Fruit fly (Drosophila melanogaster) whole organism, prepupa: Measurements from ENCODE around the gene Drsl1.

Source experiments
- Blimp-1 ChIP-seq: fragments of 200-800 bp; sonication (Bioruptor generic); optimal IDR thresholded peaks from 3 replicates; lab custom pipeline; 2017; ENCODE audit warnings: missing biosample characterization, missing genetic modification characterization, mild to moderate bottlenecking, moderate library complexity, missing genetic modification reagents
- CG10631 ChIP-seq: fragments of 200-800 bp; sonication (Bioruptor generic); optimal IDR thresholded peaks from 2 replicates; lab custom pipeline; 2016; ENCODE audit warnings: missing biosample characterization, missing genetic modification characterization
- CG10669 ChIP-seq: fragments of 200-800 bp; sonication (Bioruptor generic); optimal IDR thresholded peaks from 3 replicates; lab custom pipeline; 2018; ENCODE audit warnings: missing biosample characterization, mild to moderate bottlenecking, missing genetic modification characterization, moderate library complexity
- CG11294 ChIP-seq: fragments of 200-800 bp; sonication (Bioruptor generic); IDR thresholded peaks from 2 replicates; pipeline ENCODE4 v1.3.6; 2022; ENCODE audit warnings: missing biosample characterization, missing genetic modification characterization
- CG11762 ChIP-seq: fragments of 200-800 bp; sonication (Bioruptor generic); optimal IDR thresholded peaks from 3 replicates; lab custom pipeline; 2016; ENCODE audit warnings: missing biosample characterization, missing genetic modification characterization; ENCODE audit not compliant: insufficient read depth
- CG15336 ChIP-seq: fragments of 200-800 bp; sonication (Bioruptor generic); IDR thresholded peaks from 2 replicates; pipeline ENCODE4 v1.3.6; 2022; ENCODE audit warnings: missing biosample characterization, missing genetic modification characterization
- CG1621 ChIP-seq: fragments of 200-800 bp; sonication (Bioruptor generic); optimal IDR thresholded peaks from 3 replicates; lab custom pipeline; 2018; ENCODE audit warnings: missing biosample characterization, mild to moderate bottlenecking, missing genetic modification characterization
- CG16779 ChIP-seq: fragments of 200-800 bp; sonication (Bioruptor generic); optimal IDR thresholded peaks from 3 replicates; lab custom pipeline; 2017; ENCODE audit warnings: missing biosample characterization, mild to moderate bottlenecking, missing genetic modification characterization
- CG34406 ChIP-seq: fragments of 200-800 bp; sonication (Bioruptor generic); optimal IDR thresholded peaks from 3 replicates; lab custom pipeline; 2016; ENCODE audit warnings: missing biosample characterization, missing genetic modification characterization
- CG4318 ChIP-seq: fragments of 200-800 bp; sonication (Bioruptor generic); optimal IDR thresholded peaks from 3 replicates; lab custom pipeline; 2017; ENCODE audit warnings: missing biosample characterization, mild to moderate bottlenecking, missing genetic modification characterization
- CG6163 ChIP-seq: fragments of 200-800 bp; sonication (Bioruptor generic); IDR thresholded peaks from 3 replicates; pipeline ENCODE4 v1.3.6; 2022; ENCODE audit warnings: missing biosample characterization, missing genetic modification characterization
- CG6808 ChIP-seq: fragments of 200-800 bp; sonication (Bioruptor generic); optimal IDR thresholded peaks from 3 replicates; lab custom pipeline; 2017; ENCODE audit warnings: missing biosample characterization, missing genetic modification characterization, mild to moderate bottlenecking, moderate library complexity, missing genetic modification reagents
- CG6854 ChIP-seq: fragments of 200-800 bp; sonication (Bioruptor generic); optimal IDR thresholded peaks from 2 replicates; lab custom pipeline; 2017; ENCODE audit warnings: missing biosample characterization, mild to moderate bottlenecking, missing genetic modification characterization
- CG7368 ChIP-seq: fragments of 200-800 bp; sonication (Bioruptor generic); optimal IDR thresholded peaks from 3 replicates; lab custom pipeline; 2016; ENCODE audit warnings: missing biosample characterization, missing genetic modification characterization
- CG8119 ChIP-seq: fragments of 200-800 bp; sonication (Bioruptor generic); IDR thresholded peaks from 3 replicates; pipeline ENCODE4 v1.3.6; 2022; ENCODE audit warnings: missing biosample characterization, missing genetic modification characterization
- CG8319 ChIP-seq: fragments of 200-800 bp; sonication (Bioruptor generic); optimal IDR thresholded peaks from 3 replicates; lab custom pipeline; 2016; ENCODE audit warnings: missing biosample characterization, missing genetic modification characterization
- CG8632 ChIP-seq: fragments of 200-800 bp; sonication (Bioruptor generic); optimal IDR thresholded peaks from 3 replicates; lab custom pipeline; 2016; ENCODE audit warnings: missing biosample characterization, missing genetic modification characterization
- CG9139 ChIP-seq: fragments of 200-800 bp; sonication (Bioruptor generic); optimal IDR thresholded peaks from 3 replicates; lab custom pipeline; 2017; ENCODE audit warnings: missing biosample characterization, mild to moderate bottlenecking, missing genetic modification characterization
- Eip75B ChIP-seq: fragments of 200-800 bp; sonication (Bioruptor generic); optimal IDR thresholded peaks from 3 replicates; lab custom pipeline; 2016; ENCODE audit warnings: missing biosample characterization, missing genetic modification characterization
- Eip78C ChIP-seq: fragments of 200-800 bp; sonication (Bioruptor generic); peaks from one replicate; lab custom pipeline; 2016; ENCODE audit warnings: missing biosample characterization, missing genetic modification characterization
- Eip93F ChIP-seq: fragments of 200-800 bp; sonication (Bioruptor generic); optimal IDR thresholded peaks from 2 replicates; lab custom pipeline; 2016; ENCODE audit warnings: missing biosample characterization, mild to moderate bottlenecking, missing genetic modification characterization
- Ets21C ChIP-seq: fragments of 200-800 bp; sonication (Bioruptor generic); optimal IDR thresholded peaks from 3 replicates; lab custom pipeline; 2016; ENCODE audit warnings: missing biosample characterization, missing genetic modification characterization
- Ets96B ChIP-seq: fragments of 200-800 bp; optimal IDR thresholded peaks from 2 replicates; lab custom pipeline; 2019; ENCODE audit warnings: missing biosample characterization, mild to moderate bottlenecking, missing genetic modification characterization, moderate library complexity
- Gug ChIP-seq: fragments of 200-800 bp; sonication (Bioruptor generic); IDR thresholded peaks from 2 replicates; pipeline ENCODE4 v1.3.6; 2022; ENCODE audit warnings: missing biosample characterization, missing genetic modification characterization
- Hr38 ChIP-seq: sonication (Bioruptor generic); optimal IDR thresholded peaks from 2 replicates; lab custom pipeline; 2016; ENCODE audit warnings: missing biosample characterization, missing genetic modification characterization
- Hr39 ChIP-seq: fragments of 200-800 bp; sonication (Bioruptor generic); optimal IDR thresholded peaks from 2 replicates; lab custom pipeline; 2016; ENCODE audit warnings: missing biosample characterization, missing genetic modification characterization
- Hr4 ChIP-seq: fragments of 200-800 bp; sonication (Bioruptor generic); optimal IDR thresholded peaks from 3 replicates; lab custom pipeline; 2016; ENCODE audit warnings: missing biosample characterization, missing genetic modification characterization
- Met ChIP-seq: fragments of 200-800 bp; sonication (Bioruptor generic); optimal IDR thresholded peaks from 3 replicates; lab custom pipeline; 2016; ENCODE audit warnings: missing biosample characterization, missing genetic modification characterization
- OdsH ChIP-seq: fragments of 200-800 bp; sonication (Bioruptor generic); optimal IDR thresholded peaks from 3 replicates; lab custom pipeline; 2016; ENCODE audit warnings: missing biosample characterization, missing genetic modification characterization
- Smox ChIP-seq: fragments of 200-800 bp; sonication (Bioruptor generic); optimal IDR thresholded peaks from 3 replicates; lab custom pipeline; 2016; ENCODE audit warnings: missing biosample characterization, missing genetic modification characterization
- Sox14 ChIP-seq: fragments of 200-800 bp; sonication (Bioruptor generic); optimal IDR thresholded peaks from 3 replicates; lab custom pipeline; 2016; ENCODE audit warnings: missing biosample characterization, missing genetic modification characterization
- Sox15 ChIP-seq: fragments of 200-800 bp; sonication (Bioruptor generic); optimal IDR thresholded peaks from 3 replicates; lab custom pipeline; 2016; ENCODE audit warnings: missing biosample characterization, missing genetic modification characterization
- acj6 ChIP-seq: fragments of 200-800 bp; sonication (Bioruptor generic); optimal IDR thresholded peaks from 3 replicates; lab custom pipeline; 2016; ENCODE audit warnings: missing biosample characterization, missing genetic modification characterization
- cyc ChIP-seq: fragments of 200-800 bp; sonication (Bioruptor generic); optimal IDR thresholded peaks from 3 replicates; lab custom pipeline; 2016; ENCODE audit warnings: missing biosample characterization, missing genetic modification characterization
- dac ChIP-seq: fragments of 200-800 bp; sonication (Bioruptor generic); optimal IDR thresholded peaks from 2 replicates; lab custom pipeline; 2017; ENCODE audit warnings: missing biosample characterization, mild to moderate bottlenecking, missing genetic modification characterization
- eg ChIP-seq: fragments of 200-800 bp; sonication (Bioruptor generic); IDR thresholded peaks from 3 replicates; pipeline ENCODE4 v1.3.6; 2022; ENCODE audit warnings: missing biosample characterization, missing genetic modification characterization
- fd85E ChIP-seq: fragments of 200-800 bp; sonication (Bioruptor generic); optimal IDR thresholded peaks from 3 replicates; lab custom pipeline; 2016; ENCODE audit warnings: missing biosample characterization, missing genetic modification characterization
- fkh ChIP-seq: fragments of 200-800 bp; sonication (Bioruptor generic); optimal IDR thresholded peaks from 3 replicates; lab custom pipeline; 2017; ENCODE audit warnings: missing biosample characterization, mild to moderate bottlenecking, missing genetic modification characterization, moderate library complexity
- lz ChIP-seq: fragments of 200-800 bp; sonication (Bioruptor generic); optimal IDR thresholded peaks from 3 replicates; lab custom pipeline; 2016; ENCODE audit warnings: missing biosample characterization, missing genetic modification characterization
- net ChIP-seq: fragments of 200-800 bp; sonication (Bioruptor generic); optimal IDR thresholded peaks from 3 replicates; lab custom pipeline; 2016; ENCODE audit warnings: missing biosample characterization, missing genetic modification characterization
- pdm3 ChIP-seq: fragments of 200-800 bp; sonication (Bioruptor generic); optimal IDR thresholded peaks from 3 replicates; lab custom pipeline; 2016; ENCODE audit warnings: missing biosample characterization, missing genetic modification characterization
- salr ChIP-seq, 2 experiments: fragments of 200-800 bp; sonication (Bioruptor generic); optimal IDR thresholded peaks; 3 replicates each; lab custom pipeline; 2016 to 2018; ENCODE audit warnings: missing biosample characterization in 2 of 2, missing genetic modification characterization in 2 of 2, mild to moderate bottlenecking in 1 of 2
- spab ChIP-seq: fragments of 200-800 bp; sonication (Bioruptor generic); optimal IDR thresholded peaks from 2 replicates; lab custom pipeline; 2017; ENCODE audit warnings: missing biosample characterization, mild to moderate bottlenecking, missing genetic modification characterization, missing genetic modification reagents
- ss ChIP-seq, 2 experiments: fragments of 200-800 bp; sonication (Bioruptor generic); optimal IDR thresholded peaks; 2 replicates in 1 of 2; 3 replicates in 1 of 2; lab custom pipeline; 2017 to 2018; ENCODE audit warnings: mild to moderate bottlenecking in 2 of 2, missing biosample characterization in 2 of 2, missing genetic modification characterization in 2 of 2, moderate library complexity in 1 of 2
- svp ChIP-seq: fragments of 200-800 bp; sonication (Bioruptor generic); peaks from one replicate; lab custom pipeline; 2016; ENCODE audit warnings: missing biosample characterization, missing genetic modification characterization
- topi ChIP-seq: fragments of 200-800 bp; sonication (Bioruptor generic); optimal IDR thresholded peaks from 3 replicates; lab custom pipeline; 2016; ENCODE audit warnings: missing biosample characterization, missing genetic modification characterization

Gene Drsl1

DNA sequence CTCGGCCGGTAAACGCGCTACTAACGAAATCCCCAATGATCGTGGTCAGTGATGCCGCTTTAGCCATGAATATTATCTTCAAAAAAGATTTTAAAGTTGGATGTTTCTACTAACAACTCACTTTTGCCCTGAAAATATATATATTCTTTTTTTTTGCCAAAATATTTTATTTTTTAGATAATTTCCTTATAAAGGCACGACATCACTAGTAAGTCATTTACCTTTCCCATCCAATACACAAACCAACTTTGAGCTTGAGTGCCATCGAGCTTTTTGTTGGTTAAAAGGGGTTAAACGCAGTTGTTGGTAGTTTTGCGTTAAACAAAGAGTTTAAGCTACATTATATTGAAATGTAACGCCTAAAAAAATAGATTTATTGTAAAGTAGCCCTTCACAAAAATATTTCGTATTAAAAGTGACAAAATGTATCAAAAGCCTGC, 32.5 kb downstream of the Drsl1 start, which contains the start of gene CG14968 (continued):
- peak; percentile 94 for TF ChIP-seq CG11294
- peak; percentile 92 for TF ChIP-seq Met (GFP tag; lab: Kevin White, UChicago)
- peak; percentile 93 for TF ChIP-seq CG10669 (GFP tag; lab: Kevin White, UChicago)
- TF ChIP-seq CG7368, result peak; percentile 91
- TF ChIP-seq pdm3 (GFP tag; lab: Kevin White, UChicago), result peak; percentile 91
- TF ChIP-seq CG9139 (GFP tag; lab: Kevin White, UChicago), result peak; percentile 77
- TF ChIP-seq CG10631 (GFP tag; lab: Kevin White, UChicago), result peak; percentile 89
- peak; percentile 88 for TF ChIP-seq Sox15 (GFP tag; lab: Kevin White, UChicago)
- peak; percentile 88 for TF ChIP-seq CG11762
- TF ChIP-seq Hr39, result peak; percentile 84
- TF ChIP-seq Ets96B (tag; lab: Kevin White, UChicago), result peak; percentile 94
- peak; percentile 97 for TF ChIP-seq eg (GFP tag; lab: Robert Waterston, UW)
- TF ChIP-seq ss (GFP tag; optimal IDR thresholded peaks at IDR 0.05; lab: Kevin White, UChicago), result peak; percentile 79 to 89
- TF ChIP-seq net, result peak; percentile 92
- peak; percentile 94 for TF ChIP-seq Eip93F (GFP tag; lab: Kevin White, UChicago)
- TF ChIP-seq CG16779 (tag; lab: Kevin White, UChicago), result peak; percentile 78
- TF ChIP-seq salr (GFP tag; optimal IDR thresholded peaks at IDR 0.05; lab: Kevin White, UChicago), result peak; percentile 79 to 80
- peak; percentile 95 for TF ChIP-seq acj6 (GFP tag; lab: Kevin White, UChicago)
- peak; percentile 86 for TF ChIP-seq fd85E (GFP tag; lab: Kevin White, UChicago)
- TF ChIP-seq CG6854 (GFP tag; lab: Kevin White, UChicago), result peak; percentile 92
- peak; percentile 89 for TF ChIP-seq CG4318 (GFP tag; lab: Kevin White, UChicago)

DNA sequence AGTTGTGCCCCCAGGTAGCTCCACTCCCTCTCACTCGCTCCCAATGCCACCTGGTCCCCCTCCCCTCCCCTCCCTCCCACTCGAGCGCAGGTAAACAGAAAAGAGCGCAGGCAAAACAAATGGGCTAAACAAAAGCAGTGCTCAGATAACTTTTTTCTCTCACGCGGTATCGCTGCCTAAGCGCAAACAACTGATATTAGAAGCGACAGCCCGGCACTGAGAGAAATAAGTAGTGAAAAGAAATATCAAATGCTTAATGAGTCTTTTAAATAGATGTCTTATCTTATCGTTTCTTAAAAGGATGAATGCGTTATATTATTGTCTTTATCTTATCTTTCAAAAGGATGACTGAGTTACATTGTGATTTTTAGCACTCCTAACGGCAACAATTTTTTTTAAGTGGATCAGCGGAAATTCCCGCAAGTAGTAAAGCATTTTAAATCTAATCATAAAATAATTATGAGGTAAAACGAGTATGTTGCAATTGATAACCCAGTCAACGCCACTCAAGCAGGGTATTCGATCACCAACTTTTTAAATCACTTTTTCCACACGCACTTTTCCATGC, 34.3 kb downstream of the Drsl1 start:
- TF ChIP-seq CG4318 (GFP tag; lab: Kevin White, UChicago) (peak; percentile 53), svp (GFP tag; lab: Kevin White, UChicago) (peak; percentile 62), CG16779 (tag; lab: Kevin White, UChicago) (no peak), Eip75B (GFP tag; lab: Kevin White, UChicago) (peak; percentile 19), spab (GFP tag; lab: Kevin White, UChicago) (no peak), fkh (GFP tag; lab: Kevin White, UChicago) (peak; percentile 92), CG6808 (GFP tag; lab: Kevin White, UChicago) (no peak), salr (GFP tag; optimal IDR thresholded peaks at IDR 0.05; lab: Kevin White, UChicago) (peak in 1 of 2 experiments; percentile 69), Sox15 (GFP tag; lab: Kevin White, UChicago) (no peak), dac (GFP tag; lab: Kevin White, UChicago) (peak; percentile 12), Hr4 (GFP tag; lab: Kevin White, UChicago) (peak; percentile 80), CG8319 (GFP tag; lab: Kevin White, UChicago) (no peak), CG11762 (no peak), net (peak; percentile 39), OdsH (GFP tag; lab: Kevin White, UChicago) (peak; percentile 63), CG1621 (tag; lab: Kevin White, UChicago) (no peak), Sox14 (GFP tag; lab: Kevin White, UChicago) (peak; percentile 45), Gug (peak; percentile 59), Ets21C (GFP tag; lab: Kevin White, UChicago) (no peak), CG9139 (GFP tag; lab: Kevin White, UChicago) (no peak), Eip93F (GFP tag; lab: Kevin White, UChicago) (no peak), Hr38 (no peak), CG8632 (no peak), fd85E (GFP tag; lab: Kevin White, UChicago) (no peak), lz (peak; percentile 17), Blimp-1 (no peak), CG8119 (GFP tag; lab: Robert Waterston, UW) (peak; percentile 80), CG6163 (GFP tag; lab: Robert Waterston, UW) (peak; percentile 59; the same call in 2 of the 3 replicates), cyc (no peak), ss (GFP tag; optimal IDR thresholded peaks at IDR 0.05; lab: Kevin White, UChicago) (no peak), pdm3 (GFP tag; lab: Kevin White, UChicago) (peak; percentile 52), CG15336 (GFP tag; lab: Robert Waterston, UW) (peak; percentile 83), Hr39 (peak; percentile 16), Met (GFP tag; lab: Kevin White, UChicago) (peak; percentile 32), Eip78C (peak; percentile 61), Smox (GFP tag; lab: Kevin White, UChicago) (peak; percentile 14), topi (GFP tag; lab: Kevin White, UChicago) (peak; percentile 27), CG34406 (GFP tag; lab: Kevin White, UChicago) (no peak), eg (GFP tag; lab: Robert Waterston, UW) (peak; percentile 79; the same call in 2 of the 3 replicates), CG11294 (peak; percentile 43; the same call in 1 of the 2 replicates), CG10631 (GFP tag; lab: Kevin White, UChicago) (peak; percentile 29)
